Fruit fly (Drosophila melanogaster): ENCODE measurements around the gene CG11555.

The CG11555 gene

dm6 chr2L:305646-306045, 32.0 kb downstream of the CG11555 start, which contains the start of gene Plc21C (continued):
- peak; percentile 72 for TF ChIP-seq Hmr (GFP tag; optimal IDR thresholded peaks at IDR 0.05)
- no peak for TF ChIP-seq chinmo (GFP tag; IDR thresholded peaks at IDR 0.05; ENCODE audit: partially characterized antibody)
- TF ChIP-seq gcm (GFP tag; optimal IDR thresholded peaks at IDR 0.05) = peak; percentile 25
- peak; percentile 75 for TF ChIP-seq Lhr (GFP tag; optimal IDR thresholded peaks at IDR 0.05)
- TF ChIP-seq CG5180 (GFP tag; optimal IDR thresholded peaks at IDR 0.05) = no peak
- TF ChIP-seq C15 (GFP tag; IDR thresholded peaks at IDR 0.05) = no peak
- TF ChIP-seq CG10209 (GFP tag; optimal IDR thresholded peaks at IDR 0.05) = peak; percentile 11
- TF ChIP-seq B-H1 (GFP tag; IDR thresholded peaks at IDR 0.05) = no peak
- TF ChIP-seq z (GFP tag; IDR thresholded peaks at IDR 0.05) = no peak
- peak; percentile 23 for TF ChIP-seq CG1792 (GFP tag; optimal IDR thresholded peaks at IDR 0.05)
- peak; percentile 96 for TF ChIP-seq Ets65A (GFP tag)
- TF ChIP-seq slou (GFP tag; optimal IDR thresholded peaks at IDR 0.05) = peak; percentile 56
- peak; percentile 53; the same call in 2 of the 3 replicates for TF ChIP-seq Opbp (GFP tag; IDR thresholded peaks at IDR 0.05; ENCODE audit: partially characterized antibody)
- TF ChIP-seq repo (GFP tag; optimal IDR thresholded peaks at IDR 0.05) = no peak
- TF ChIP-seq pum (GFP tag; optimal IDR thresholded peaks at IDR 0.05) = peak; percentile 20
- no peak for TF ChIP-seq CG16815 (GFP tag; optimal IDR thresholded peaks at IDR 0.05)
- no peak for TF ChIP-seq fd64A (GFP tag; optimal IDR thresholded peaks at IDR 0.05)
- peak; percentile 92 for TF ChIP-seq Adf1 (GFP tag; IDR thresholded peaks at IDR 0.05)
- TF ChIP-seq sc (optimal IDR thresholded peaks at IDR 0.05) = no peak
- no peak for TF ChIP-seq sc (GFP tag; optimal IDR thresholded peaks at IDR 0.05)
- TF ChIP-seq Sox102F (GFP tag; optimal IDR thresholded peaks at IDR 0.05) = no peak
- peak; percentile 27 for TF ChIP-seq Dad (GFP tag; optimal IDR thresholded peaks at IDR 0.05)
- no peak for TF ChIP-seq Doc3 (GFP tag; IDR thresholded peaks at IDR 0.05; ENCODE audit: partially characterized antibody)
- no peak for TF ChIP-seq Ssrp (tag; optimal IDR thresholded peaks at IDR 0.05)
- TF ChIP-seq MESR4 (GFP tag; optimal IDR thresholded peaks at IDR 0.05) = peak; percentile 46
- no peak for TF ChIP-seq otp (GFP tag; IDR thresholded peaks at IDR 0.05)
- no peak for TF ChIP-seq CG31365 (tag; optimal IDR thresholded peaks at IDR 0.05)
- TF ChIP-seq abd-A (tag; optimal IDR thresholded peaks at IDR 0.05) = peak; percentile 13
- no peak for TF ChIP-seq NC2α (GFP tag; optimal IDR thresholded peaks at IDR 0.05)
- TF ChIP-seq so (GFP tag; IDR thresholded peaks at IDR 0.05) = no peak
- TF ChIP-seq sob (GFP tag; IDR thresholded peaks at IDR 0.05) = peak; percentile 36; the same call in 1 of the 2 replicates
- no peak for TF ChIP-seq btn (GFP tag; optimal IDR thresholded peaks at IDR 0.05)
- TF ChIP-seq CG6254 (GFP tag; optimal IDR thresholded peaks at IDR 0.05) = no peak
- TF ChIP-seq unc-4 (GFP tag; IDR thresholded peaks at IDR 0.05; ENCODE audit: partially characterized antibody) = peak; percentile 59; the same call in 1 of the 2 replicates
- TF ChIP-seq Optix (GFP tag; IDR thresholded peaks at IDR 0.05) = no peak
- TF ChIP-seq sug (tag; optimal IDR thresholded peaks at IDR 0.05) = peak; percentile 71
- TF ChIP-seq hkb (optimal IDR thresholded peaks at IDR 0.05) = no peak
- TF ChIP-seq hkb (GFP tag; IDR thresholded peaks at IDR 0.05) = 0 out of 2 replicates have a peak, but pooled peaks have one; percentile 19
- TF ChIP-seq row (GFP tag; IDR thresholded peaks at IDR 0.05) = peak; percentile 79
- 0 out of 3 replicates have a peak, but pooled peaks have one; percentile 20 for TF ChIP-seq CG11695 (GFP tag; IDR thresholded peaks at IDR 0.05)
- TF ChIP-seq Sry-δ (GFP tag; optimal IDR thresholded peaks at IDR 0.05) = peak; percentile 65
- peak; percentile 48 for TF ChIP-seq CG10543 (GFP tag; optimal IDR thresholded peaks at IDR 0.05)
- TF ChIP-seq HLH3B (GFP tag; IDR thresholded peaks at IDR 0.05) = no peak; the same call in 1 of the 2 replicates
- no peak for TF ChIP-seq CG11093 (GFP tag; IDR thresholded peaks at IDR 0.05)
- TF ChIP-seq CG7271 (tag; optimal IDR thresholded peaks at IDR 0.05) = no peak
- TF ChIP-seq Poxn (GFP tag; IDR thresholded peaks at IDR 0.05) = no peak
- peak; percentile 68 for TF ChIP-seq phol (tag; optimal IDR thresholded peaks at IDR 0.05)
- peak; percentile 43 for TF ChIP-seq CG7556 (GFP tag; optimal IDR thresholded peaks at IDR 0.05)
- TF ChIP-seq CG17328 (GFP tag; IDR thresholded peaks at IDR 0.05) = no peak
- no peak for TF ChIP-seq vnd (GFP tag; IDR thresholded peaks at IDR 0.05; ENCODE audit: partially characterized antibody)
- TF ChIP-seq CG10267 (tag; optimal IDR thresholded peaks at IDR 0.05) = peak; percentile 74
